Worm (Caenorhabditis elegans) whole organism, midembryonic: ENCODE data around the gene mrpl-50.

ENCODE experiments used
- T22C8.4 ChIP-seq: fragments of 200-800 bp; sonication (Bioruptor generic); IDR thresholded peaks from 2 replicates; pipeline ENCODE4 v1.3.6; 2022; ENCODE audit warnings: missing genetic modification characterization, missing compliant biosample characterization
- cog-1 ChIP-seq: sonication (generic microtip); optimal IDR thresholded peaks from 2 replicates; lab custom pipeline; 2016; ENCODE audit warnings: missing genetic modification characterization, missing compliant biosample characterization
- flt-1 ChIP-seq: fragments of 200-800 bp; sonication (Bioruptor generic); IDR thresholded peaks from 2 replicates; pipeline ENCODE4 v1.3.6; 2022; ENCODE audit warnings: missing genetic modification characterization, missing compliant biosample characterization
- klf-2 ChIP-seq: fragments of 200-800 bp; sonication (Bioruptor generic); conservative IDR thresholded peaks from 2 replicates; pipeline ENCODE4 v1.3.6; 2022; ENCODE audit warnings: missing genetic modification reagents, missing genetic modification characterization, missing compliant biosample characterization
- med-1 ChIP-seq: sonication (generic microtip); optimal IDR thresholded peaks from 2 replicates; lab custom pipeline; 2017; ENCODE audit warnings: missing genetic modification characterization, mild to moderate bottlenecking, missing compliant biosample characterization, antibody characterized with exemption, missing genetic modification reagents; ENCODE audit not compliant: insufficient read depth

- TF ChIP-seq cog-1 (tag; lab: Kevin White, UChicago) (no peak), flt-1 (no peak), klf-2 (GFP tag; lab: Robert Waterston, UW) (no peak), T22C8.4 (GFP tag; lab: Robert Waterston, UW) (no peak), med-1 (GFP tag; lab: Kevin White, UChicago) (no peak)
Measured at ce11 chrII:8883559-8883958, 46.1 kb upstream of the mrpl-50 start, which contains the start of gene rha-1.
